Fruit fly (Drosophila melanogaster): ENCODE data around the gene Eogt.
A peak's percentile ranks its signal among the peaks of the same experiment; 100 is the strongest.

Gene Eogt

DNA sequence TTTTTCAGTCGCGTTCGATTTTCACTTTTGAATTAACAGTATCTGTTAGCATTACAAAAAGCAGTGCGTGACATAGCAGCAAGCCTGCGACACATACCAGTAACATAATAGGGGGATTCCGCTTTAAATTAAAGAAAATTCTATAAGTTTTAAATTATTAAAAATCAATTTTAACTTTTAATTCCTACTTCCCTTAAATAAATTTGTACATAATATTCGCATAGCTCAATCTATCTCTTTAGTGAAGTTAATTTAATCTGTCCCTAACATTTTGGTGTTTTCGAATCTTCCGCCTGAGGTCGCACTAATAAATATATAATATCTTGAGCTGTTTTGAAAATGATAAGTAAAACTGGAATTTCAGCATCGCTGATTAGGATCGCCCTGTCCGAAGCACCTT lies 39.6 kb downstream of the Eogt start, which contains the start of gene CG9886 (continued):
- peak; percentile 57 for TF ChIP-seq CG33557 (GFP tag; optimal IDR thresholded peaks at IDR 0.05)
- TF ChIP-seq CG4617 (GFP tag; optimal IDR thresholded peaks at IDR 0.05; ENCODE audit: borderline replicate concordance) = peak; percentile 62
- peak; percentile 29 for TF ChIP-seq CG12104 (GFP tag; optimal IDR thresholded peaks at IDR 0.05)
- TF ChIP-seq Bgb (GFP tag; IDR thresholded peaks at IDR 0.05; ENCODE audit: partially characterized antibody) = no peak
- TF ChIP-seq sens-2 (GFP tag; IDR thresholded peaks at IDR 0.05) = no peak
- TF ChIP-seq ssp (GFP tag; IDR thresholded peaks at IDR 0.05) = peak; percentile 45
- TF ChIP-seq CG1832 (GFP tag; optimal IDR thresholded peaks at IDR 0.05) = no peak
- no peak for TF ChIP-seq ato (GFP tag; IDR thresholded peaks at IDR 0.05; ENCODE audit: partially characterized antibody)
- peak; percentile 86 for TF ChIP-seq sens (GFP tag)
- TF ChIP-seq CG15696 (tag; optimal IDR thresholded peaks at IDR 0.05) = peak; percentile 78
- TF ChIP-seq bcd (GFP tag; optimal IDR thresholded peaks at IDR 0.05) = peak; percentile 57
- peak; percentile 34 for TF ChIP-seq scrt (GFP tag; optimal IDR thresholded peaks at IDR 0.05)
- peak; percentile 39 for TF ChIP-seq Sox100B (GFP tag; optimal IDR thresholded peaks at IDR 0.05)
- peak; percentile 68 for TF ChIP-seq Meics (GFP tag; optimal IDR thresholded peaks at IDR 0.05)
- TF ChIP-seq Adf1 (GFP tag; IDR thresholded peaks at IDR 0.05) = peak; percentile 15; the same call in 1 of the 2 replicates
- no peak for TF ChIP-seq Lim3 (GFP tag; IDR thresholded peaks at IDR 0.05)
- no peak for TF ChIP-seq disco-r (GFP tag; optimal IDR thresholded peaks at IDR 0.05)
- no peak for TF ChIP-seq vnd (GFP tag; IDR thresholded peaks at IDR 0.05; ENCODE audit: partially characterized antibody)
- TF ChIP-seq ewg (GFP tag; optimal IDR thresholded peaks at IDR 0.05) = peak; percentile 8
- TF ChIP-seq nom (GFP tag; optimal IDR thresholded peaks at IDR 0.05) = no peak
- peak; percentile 27 for TF ChIP-seq CG1233 (GFP tag; optimal IDR thresholded peaks at IDR 0.05)
- TF ChIP-seq Lhr (GFP tag; optimal IDR thresholded peaks at IDR 0.05) = peak; percentile 60
- TF ChIP-seq ems (GFP tag; optimal IDR thresholded peaks at IDR 0.05) = no peak
- peak; percentile 71 for TF ChIP-seq CG15269 (tag; optimal IDR thresholded peaks at IDR 0.05)
- peak; percentile 67 for TF ChIP-seq CG17359 (tag; optimal IDR thresholded peaks at IDR 0.05)
- TF ChIP-seq Dbx (GFP tag; IDR thresholded peaks at IDR 0.05) = 0 out of 3 replicates have a peak, but pooled peaks have one; percentile 34
- peak; percentile 60 for TF ChIP-seq CG14441 (GFP tag; IDR thresholded peaks at IDR 0.05)
- TF ChIP-seq H15 (GFP tag; IDR thresholded peaks at IDR 0.05) = peak; percentile 28; the same call in 1 of the 3 replicates
- TF ChIP-seq pum (GFP tag; optimal IDR thresholded peaks at IDR 0.05) = peak; percentile 11
- TF ChIP-seq wek (GFP tag; optimal IDR thresholded peaks at IDR 0.05) = peak; percentile 99
- peak; percentile 55 for TF ChIP-seq Hmr (GFP tag; optimal IDR thresholded peaks at IDR 0.05)
- TF ChIP-seq Nf-YC (tag; optimal IDR thresholded peaks at IDR 0.05) = peak; percentile 60
- TF ChIP-seq ind (GFP tag; optimal IDR thresholded peaks at IDR 0.05) = peak; percentile 49
- no peak for TF ChIP-seq sr (GFP tag; IDR thresholded peaks at IDR 0.05)
- 0 out of 2 replicates have a peak, but pooled peaks have one; percentile 27 for TF ChIP-seq wdn (GFP tag; IDR thresholded peaks at IDR 0.05)
- TF ChIP-seq CG18599 (GFP tag; optimal IDR thresholded peaks at IDR 0.05) = peak; percentile 71
- peak; percentile 6 for TF ChIP-seq CG17186 (GFP tag; optimal IDR thresholded peaks at IDR 0.05)
- peak; percentile 33; the same call in 1 of the 2 replicates for TF ChIP-seq onecut (GFP tag; IDR thresholded peaks at IDR 0.05)
- peak; percentile 34 for TF ChIP-seq CG18619 (GFP tag; optimal IDR thresholded peaks at IDR 0.05)
- 0 out of 2 replicates have a peak, but pooled peaks have one; percentile 6 for TF ChIP-seq CG5953 (GFP tag; IDR thresholded peaks at IDR 0.05)
- TF ChIP-seq Chrac-16 (GFP tag; optimal IDR thresholded peaks at IDR 0.05) = peak; percentile 68
- peak; percentile 25 for TF ChIP-seq Dip3 (GFP tag; optimal IDR thresholded peaks at IDR 0.05)
- peak; percentile 41 for TF ChIP-seq CG6765 (GFP tag; optimal IDR thresholded peaks at IDR 0.05)
- no peak for TF ChIP-seq bowl (GFP tag; IDR thresholded peaks at IDR 0.05)
- TF ChIP-seq CG12659 (GFP tag; optimal IDR thresholded peaks at IDR 0.05) = peak; percentile 49
- peak; percentile 72 for TF ChIP-seq Med (GFP tag)
- TF ChIP-seq lmd (GFP tag; IDR thresholded peaks at IDR 0.05) = peak; percentile 32; the same call in 1 of the 2 replicates
- TF ChIP-seq salm (tag; optimal IDR thresholded peaks at IDR 0.05) = peak; percentile 63
- TF ChIP-seq Dek (tag; optimal IDR thresholded peaks at IDR 0.05) = peak; percentile 57
- TF ChIP-seq CG10274 (GFP tag; optimal IDR thresholded peaks at IDR 0.05) = no peak

Measured in whole organism, embryonic.